Worm (Caenorhabditis elegans) whole organism, young adult: ENCODE data around the gene grl-7.

Source experiments
- B0019.2 ChIP-seq: fragments of 200-800 bp; sonication (Bioruptor generic); conservative IDR thresholded peaks from 2 replicates; pipeline ENCODE4 v1.3.6; 2022; ENCODE audit warnings: missing genetic modification reagents, missing genetic modification characterization, missing compliant biosample characterization
- B0035.1 ChIP-seq: sonication (generic microtip); optimal IDR thresholded peaks from 2 replicates; lab custom pipeline; 2016; ENCODE audit warnings: missing genetic modification characterization, mild to moderate bottlenecking, missing compliant biosample characterization, missing genotype, missing genetic modification reagents
- B0336.3 ChIP-seq: fragments of 200-800 bp; sonication (Bioruptor generic); IDR thresholded peaks from 2 replicates; pipeline ENCODE4 v1.3.6; 2022; ENCODE audit warnings: missing genetic modification characterization, missing compliant biosample characterization
- D2030.7 ChIP-seq: fragments of 200-800 bp; sonication (Bioruptor generic); IDR thresholded peaks from 2 replicates; pipeline ENCODE4 v1.3.6; 2022; ENCODE audit warnings: missing genetic modification reagents, missing genetic modification characterization, missing compliant biosample characterization
- F10E7.11 ChIP-seq: sonication (generic microtip); optimal IDR thresholded peaks from 2 replicates; lab custom pipeline; 2017; ENCODE audit warnings: mild to moderate bottlenecking, missing genetic modification characterization, moderate library complexity, missing compliant biosample characterization
- F22D6.2 ChIP-seq: sonication (generic microtip); optimal IDR thresholded peaks from 2 replicates; lab custom pipeline; 2016; ENCODE audit warnings: mild to moderate bottlenecking, missing genetic modification characterization, missing compliant biosample characterization
- K12H6.12 ChIP-seq: fragments of 200-800 bp; sonication (Bioruptor generic); optimal IDR thresholded peaks from 2 replicates; lab custom pipeline; 2018; ENCODE audit warnings: mild to moderate bottlenecking, missing genetic modification characterization, missing compliant biosample characterization
- T07F8.4 ChIP-seq: sonication (generic microtip); optimal IDR thresholded peaks from 2 replicates; lab custom pipeline; 2016; ENCODE audit warnings: mild to moderate bottlenecking, missing genetic modification characterization, moderate library complexity, missing compliant biosample characterization
- Y53F4B.3 ChIP-seq: fragments of 200-800 bp; sonication (Bioruptor generic); IDR thresholded peaks from 2 replicates; pipeline ENCODE4 v1.3.6; 2022; ENCODE audit warnings: missing genetic modification reagents, missing genetic modification characterization, missing compliant biosample characterization
- Y79H2A.3 ChIP-seq: fragments of 200-800 bp; sonication (Bioruptor generic); conservative IDR thresholded peaks from 2 replicates; pipeline ENCODE4 v1.3.6; 2022; ENCODE audit warnings: missing genetic modification reagents, missing genetic modification characterization, missing compliant biosample characterization
- akir-1 ChIP-seq: fragments of 200-800 bp; sonication (Bioruptor generic); optimal IDR thresholded peaks from 2 replicates; lab custom pipeline; 2018; ENCODE audit warnings: mild to moderate bottlenecking, missing genetic modification characterization, moderate library complexity, missing compliant biosample characterization
- ceh-40 ChIP-seq: fragments of 200-800 bp; sonication (Bioruptor generic); IDR thresholded peaks from 2 replicates; pipeline ENCODE4 v1.3.6; 2022; ENCODE audit warnings: missing genetic modification characterization, missing compliant biosample characterization
- ceh-91 ChIP-seq: fragments of 200-800 bp; sonication (Bioruptor generic); IDR thresholded peaks from 2 replicates; pipeline ENCODE4 v1.3.6; 2022; ENCODE audit warnings: missing genetic modification reagents, missing genetic modification characterization, missing compliant biosample characterization
- chd-7 ChIP-seq: sonication (generic microtip); optimal IDR thresholded peaks from 2 replicates; lab custom pipeline; 2016; ENCODE audit warnings: mild to moderate bottlenecking, missing genetic modification characterization, moderate library complexity, missing compliant biosample characterization
- dox-1 ChIP-seq: fragments of 200-800 bp; sonication (Bioruptor generic); IDR thresholded peaks from 2 replicates; pipeline ENCODE4 v1.3.6; 2022; ENCODE audit warnings: missing genetic modification reagents, missing genetic modification characterization, missing compliant biosample characterization
- efl-1 ChIP-seq: fragments of 150-350 bp; optimal IDR thresholded peaks from 2 replicates; lab custom pipeline; 2014; ENCODE audit warnings: missing biosample characterization, missing genetic modification reagents, missing genetic modification characterization
- egl-44 ChIP-seq: fragments of 200-800 bp; sonication (Bioruptor generic); IDR thresholded peaks from 2 replicates; pipeline ENCODE4 v1.3.6; 2022; ENCODE audit warnings: missing genetic modification reagents, missing genetic modification characterization, missing compliant biosample characterization
- ekl-4 ChIP-seq: fragments of 200-800 bp; sonication (Bioruptor generic); IDR thresholded peaks from 2 replicates; pipeline ENCODE4 v1.3.6; 2022; ENCODE audit warnings: missing genetic modification reagents, missing genetic modification characterization, missing compliant biosample characterization
- fkh-3 ChIP-seq: sonication (generic microtip); optimal IDR thresholded peaks from 2 replicates; lab custom pipeline; 2016; ENCODE audit warnings: mild to moderate bottlenecking, missing genetic modification characterization, missing compliant biosample characterization
- gei-17 ChIP-seq: fragments of 200-800 bp; sonication (Bioruptor generic); optimal IDR thresholded peaks from 2 replicates; lab custom pipeline; 2018; ENCODE audit warnings: mild to moderate bottlenecking, missing genetic modification characterization, missing compliant biosample characterization
- him-1 ChIP-seq: sonication (generic microtip); optimal IDR thresholded peaks from 2 replicates; lab custom pipeline; 2016; ENCODE audit warnings: missing genotype, missing genetic modification reagents, missing genetic modification characterization, missing compliant biosample characterization
- hlh-12 ChIP-seq: sonication (generic microtip); optimal IDR thresholded peaks from 2 replicates; lab custom pipeline; 2016; ENCODE audit warnings: missing genetic modification characterization, missing compliant biosample characterization
- hsf-1 ChIP-seq: fragments of 200-800 bp; sonication (Bioruptor generic); IDR thresholded peaks from 2 replicates; pipeline ENCODE4 v1.3.6; 2022; ENCODE audit warnings: missing genetic modification reagents, missing genetic modification characterization, missing compliant biosample characterization
- lag-1 ChIP-seq: fragments of 200-800 bp; sonication (Bioruptor generic); IDR thresholded peaks from 2 replicates; pipeline ENCODE4 v1.3.6; 2022; ENCODE audit warnings: missing genetic modification reagents, missing genetic modification characterization, missing compliant biosample characterization
- lin-35 ChIP-seq, 3 experiments: fragments of 150-350 bp in 2 of 3; sonication (generic microtip) in 1 of 3; optimal IDR thresholded peaks; 2 replicates each; lab custom pipeline; 2014 to 2018; ENCODE audit warnings: missing biosample characterization in 3 of 3, missing genetic modification characterization in 3 of 3, missing genetic modification reagents in 3 of 3
- lin-54 ChIP-seq: fragments of 200-800 bp; sonication (Bioruptor generic); optimal IDR thresholded peaks from 2 replicates; lab custom pipeline; 2018; ENCODE audit warnings: mild to moderate bottlenecking, missing genetic modification characterization, missing compliant biosample characterization
- lsy-27 ChIP-seq: sonication (generic microtip); optimal IDR thresholded peaks from 2 replicates; lab custom pipeline; 2017; ENCODE audit warnings: missing genetic modification characterization, mild to moderate bottlenecking, missing compliant biosample characterization, antibody characterized with exemption, missing genotype, borderline replicate concordance; ENCODE audit not compliant: insufficient read depth
- madf-10 ChIP-seq: sonication (generic microtip); optimal IDR thresholded peaks from 2 replicates; lab custom pipeline; 2016; ENCODE audit warnings: mild to moderate bottlenecking, missing genetic modification characterization, missing compliant biosample characterization
- mcd-1 ChIP-seq: fragments of 200-800 bp; sonication (Bioruptor generic); IDR thresholded peaks from 2 replicates; pipeline ENCODE4 v1.3.6; 2022; ENCODE audit warnings: missing genetic modification reagents, missing genetic modification characterization, missing compliant biosample characterization
- mes-4 ChIP-seq: sonication (generic microtip); optimal IDR thresholded peaks from 2 replicates; lab custom pipeline; 2016; ENCODE audit warnings: missing genotype, missing genetic modification characterization, missing compliant biosample characterization
- mxl-1 ChIP-seq: sonication (generic microtip); optimal IDR thresholded peaks from 2 replicates; lab custom pipeline; 2016; ENCODE audit warnings: missing genetic modification characterization, missing compliant biosample characterization
- nfya-1 ChIP-seq: sonication (generic microtip); optimal IDR thresholded peaks from 2 replicates; lab custom pipeline; 2017; ENCODE audit warnings: antibody characterized with exemption, missing compliant biosample characterization, missing genetic modification characterization, borderline replicate concordance; ENCODE audit not compliant: insufficient read depth
- nfya-2 ChIP-seq: fragments of 200-800 bp; sonication (Bioruptor generic); IDR thresholded peaks from 2 replicates; pipeline ENCODE4 v1.3.6; 2022; ENCODE audit warnings: missing genetic modification reagents, missing genetic modification characterization, missing compliant biosample characterization
- nfyb-1 ChIP-seq: fragments of 200-800 bp; sonication (Bioruptor generic); IDR thresholded peaks from 2 replicates; pipeline ENCODE4 v1.3.6; 2022; ENCODE audit warnings: missing genetic modification reagents, missing genetic modification characterization, missing compliant biosample characterization
- nhr-80 ChIP-seq: sonication (generic microtip); optimal IDR thresholded peaks from 2 replicates; lab custom pipeline; 2016; ENCODE audit warnings: missing genetic modification characterization, missing compliant biosample characterization
- rcor-1 ChIP-seq: fragments of 200-800 bp; sonication (Bioruptor generic); IDR thresholded peaks from 2 replicates; pipeline ENCODE4 v1.3.6; 2022; ENCODE audit warnings: missing genetic modification reagents, missing genetic modification characterization, missing compliant biosample characterization
- sea-2 ChIP-seq: fragments of 200-800 bp; sonication (Bioruptor generic); IDR thresholded peaks from 2 replicates; pipeline ENCODE4 v1.3.6; 2022; ENCODE audit warnings: missing genetic modification characterization, missing compliant biosample characterization
- snpc-4 ChIP-seq, 5 experiments: fragments of 150-350 bp in 1 of 5; sonication (generic microtip) in 4 of 5; optimal IDR thresholded peaks; 2 replicates each; lab custom pipeline; 2014 to 2018; ENCODE audit warnings: missing genetic modification characterization in 5 of 5, missing biosample characterization in 3 of 5, antibody characterized with exemption in 2 of 5, mild to moderate bottlenecking in 2 of 5, missing compliant biosample characterization in 2 of 5, missing genotype in 2 of 5, moderate library complexity in 2 of 5, missing genetic modification reagents in 1 of 5
- tbp1 ChIP-seq: fragments of 200-800 bp; sonication (Bioruptor generic); optimal IDR thresholded peaks from 2 replicates; lab custom pipeline; 2018; ENCODE audit warnings: mild to moderate bottlenecking, missing genetic modification characterization, missing compliant biosample characterization
- zim-3 ChIP-seq: sonication (generic microtip); optimal IDR thresholded peaks from 2 replicates; lab custom pipeline; 2017; ENCODE audit warnings: mild to moderate bottlenecking, missing genetic modification characterization, moderate library complexity, missing compliant biosample characterization
- ztf-18 ChIP-seq: sonication (generic microtip); optimal IDR thresholded peaks from 2 replicates; lab custom pipeline; 2016; ENCODE audit warnings: missing genotype, mild to moderate bottlenecking, missing genetic modification characterization, missing compliant biosample characterization
- ztf-25 ChIP-seq: fragments of 200-800 bp; sonication (Bioruptor generic); IDR thresholded peaks from 2 replicates; pipeline ENCODE4 v1.3.6; 2022; ENCODE audit warnings: missing genetic modification reagents, missing genetic modification characterization, missing compliant biosample characterization
- ztf-3 ChIP-seq: fragments of 200-800 bp; sonication (Bioruptor generic); optimal IDR thresholded peaks from 2 replicates; lab custom pipeline; 2018; ENCODE audit warnings: mild to moderate bottlenecking, missing genetic modification characterization, missing compliant biosample characterization

The grl-7 gene

DNA sequence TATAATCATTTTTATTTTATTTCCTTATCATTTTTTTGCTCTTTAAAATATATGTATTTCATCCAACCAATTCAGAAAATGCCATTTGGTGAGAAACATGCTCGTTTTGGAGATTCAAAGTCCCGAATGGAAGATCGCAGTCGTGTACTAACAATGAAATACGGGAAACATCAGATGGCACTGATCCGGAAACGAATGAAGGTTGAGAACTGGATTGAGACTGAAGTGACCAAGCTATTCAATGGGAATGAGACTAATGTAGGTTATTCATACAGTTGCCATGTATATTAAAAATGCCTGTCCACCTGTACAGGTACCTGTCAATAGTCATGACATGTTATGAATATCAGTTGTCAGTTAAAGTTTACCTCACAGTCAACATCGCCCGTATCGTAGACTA is 36.2 kb upstream of the grl-7 start, which contains the start of gene F55C10.5 (continued):
- TF ChIP-seq egl-44, result no peak

DNA sequence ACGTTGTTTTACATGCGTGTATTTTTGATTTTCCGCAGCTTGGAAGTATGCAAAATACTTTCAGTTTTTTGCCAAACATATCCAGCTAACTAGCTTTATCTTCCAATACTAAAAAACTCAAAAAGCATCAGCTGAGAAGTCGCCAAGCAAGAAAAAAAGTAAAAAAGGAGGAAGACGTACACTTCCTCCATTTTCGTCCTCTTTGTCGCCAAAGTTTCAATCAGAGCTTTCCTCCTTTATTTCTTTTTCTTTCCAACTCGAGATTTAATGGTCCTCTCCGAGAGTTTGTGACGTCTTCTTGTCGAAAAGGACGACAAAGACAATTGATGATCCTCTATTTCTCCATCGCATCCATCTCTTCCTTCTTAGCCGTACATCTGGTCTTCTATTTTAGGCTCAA is 33.8 kb upstream of the grl-7 start:
- TF ChIP-seq B0035.1 (tag; lab: Kevin White, UChicago) (no peak), ceh-91 (GFP tag; lab: Robert Waterston, UW) (no peak), madf-10 (tag; lab: Kevin White, UChicago) (no peak), sea-2 (GFP tag; lab: Robert Waterston, UW) (no peak), Y53F4B.3 (GFP tag; lab: Robert Waterston, UW) (no peak), zim-3 (no peak), gei-17 (GFP tag; lab: Kevin White, UChicago) (no peak), nfya-1 (no peak), nfyb-1 (GFP tag; lab: Robert Waterston, UW) (no peak), lsy-27 (tag; lab: Kevin White, UChicago) (no peak), chd-7 (no peak), nfya-2 (no peak), ekl-4 (GFP tag; lab: Robert Waterston, UW) (no peak), F10E7.11 (tag; lab: Kevin White, UChicago) (no peak), efl-1 (no peak)

DNA sequence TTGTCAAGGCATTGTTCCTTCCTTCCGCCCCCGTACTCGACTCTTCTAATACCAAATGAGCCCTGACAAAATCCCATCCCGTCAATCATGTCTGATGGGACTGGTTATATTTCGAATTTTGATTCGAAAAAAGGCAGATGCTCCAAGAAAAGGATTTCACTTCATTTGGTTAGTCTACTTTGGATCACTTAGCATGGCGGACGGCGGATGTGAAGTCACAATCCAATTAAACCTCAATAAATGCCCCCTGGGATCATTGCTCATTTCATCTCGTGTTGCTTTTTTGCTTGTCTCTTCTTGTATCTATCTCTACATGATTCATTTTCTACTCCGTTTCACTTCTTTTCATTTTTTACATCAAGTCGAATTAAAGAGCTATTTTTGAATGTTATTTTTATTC is 32.5 kb upstream of the grl-7 start:
- TF ChIP-seq K12H6.12 (tag; lab: Kevin White, UChicago), result no peak
- TF ChIP-seq ceh-40 (GFP tag; lab: Robert Waterston, UW), result no peak
- no peak for TF ChIP-seq zim-3
- TF ChIP-seq Y79H2A.3, result no peak
- TF ChIP-seq B0019.2 (GFP tag; lab: Robert Waterston, UW), result no peak
- TF ChIP-seq akir-1 (GFP tag; lab: Kevin White, UChicago), result no peak
- TF ChIP-seq nfyb-1 (GFP tag; lab: Robert Waterston, UW), result no peak
- no peak for TF ChIP-seq snpc-4 (GFP tag; optimal IDR thresholded peaks at IDR 0.05; lab: Kevin White, UChicago)
- TF ChIP-seq snpc-4 (tag; optimal IDR thresholded peaks at IDR 0.05; lab: Kevin White, UChicago), result no peak
- TF ChIP-seq mxl-1 (tag; lab: Kevin White, UChicago), result no peak
- TF ChIP-seq rcor-1 (GFP tag; lab: Robert Waterston, UW), result no peak

DNA sequence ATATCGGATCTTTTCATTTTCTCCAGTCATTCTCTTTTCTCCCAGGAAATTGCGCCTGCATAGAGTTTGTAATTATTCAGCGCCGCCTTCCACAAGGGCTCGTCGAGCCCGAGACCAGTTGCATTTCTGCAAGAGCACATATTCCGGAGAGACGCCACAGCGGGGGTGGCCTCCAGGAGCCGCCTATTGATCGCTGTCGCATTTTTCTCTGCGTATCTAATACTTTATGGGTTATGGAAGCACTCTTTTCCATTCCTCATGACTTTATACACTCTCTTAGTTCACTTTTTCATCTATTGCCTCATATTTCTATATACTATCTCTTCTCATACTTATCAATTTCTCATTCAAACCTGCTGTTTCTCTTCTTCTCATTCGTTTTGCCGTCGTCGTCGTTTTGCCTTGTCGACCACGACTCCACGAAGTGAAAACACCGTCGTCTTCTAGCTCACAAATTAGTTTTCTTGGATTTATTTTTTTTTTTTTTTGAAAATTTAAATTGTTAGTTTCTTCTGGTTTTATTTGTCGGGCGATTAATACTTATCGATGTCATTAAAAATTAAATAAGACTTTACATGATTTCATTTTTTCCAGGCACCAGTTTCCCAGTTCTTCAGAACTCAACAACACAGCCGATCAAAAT is 28.5 kb upstream of the grl-7 start, which contains the start of gene cnb-1:
Gene cnb-1 (plus strand): TSS at position 593 of the 643 bp plus-strand sequence.
- TF ChIP-seq nhr-80 (tag; lab: Kevin White, UChicago), result peak; percentile 27
- TF ChIP-seq B0336.3 (GFP tag; lab: Robert Waterston, UW), result no peak
- TF ChIP-seq mcd-1 (GFP tag; lab: Robert Waterston, UW), result no peak; the same call in 1 of the 2 replicates
- 0 out of 2 replicates have a peak, but pooled peaks have one; percentile 17 for TF ChIP-seq rcor-1 (GFP tag; lab: Robert Waterston, UW)
- TF ChIP-seq ztf-18, result no peak
- no peak for TF ChIP-seq dox-1 (GFP tag; lab: Robert Waterston, UW)
- TF ChIP-seq ztf-3 (GFP tag; lab: Kevin White, UChicago), result no peak
- TF ChIP-seq fkh-3 (tag; lab: Kevin White, UChicago), result no peak
- no peak for TF ChIP-seq hsf-1 (GFP tag; lab: Robert Waterston, UW)
- TF ChIP-seq tbp1 (GFP tag; lab: Kevin White, UChicago), result no peak
- no peak for TF ChIP-seq D2030.7 (GFP tag; lab: Robert Waterston, UW)
- peak in 1 of 3 experiments; percentile 34 for TF ChIP-seq lin-35 (GFP tag; optimal IDR thresholded peaks at IDR 0.05; lab: Kevin White, UChicago)
- no peak for TF ChIP-seq him-1 (tag; lab: Kevin White, UChicago)
- no peak for TF ChIP-seq hlh-12 (tag; lab: Kevin White, UChicago)
- no peak for TF ChIP-seq lin-54 (GFP tag; lab: Kevin White, UChicago)
- TF ChIP-seq ztf-25 (GFP tag; lab: Robert Waterston, UW), result no peak
- TF ChIP-seq F22D6.2 (tag; lab: Kevin White, UChicago), result no peak
- no peak for TF ChIP-seq F10E7.11 (tag; lab: Kevin White, UChicago)
- TF ChIP-seq lag-1 (GFP tag; lab: Robert Waterston, UW), result no peak
- no peak for TF ChIP-seq efl-1
- TF ChIP-seq T07F8.4 (tag; lab: Kevin White, UChicago), result no peak
- no peak for TF ChIP-seq mes-4 (tag; lab: Kevin White, UChicago)
- TF ChIP-seq lsy-27 (tag; lab: Kevin White, UChicago), result no peak
